Comparison of ENCODE assay signal across 2 worm cellular contexts in genomic region chrX:3343620-3344197, ce11.
TF ChIP-seq lines count a peak whose summit lies in the region.

No protein-coding gene starts in this region.

TF ChIP-seq in whole organism, L1 larva, 84 proteins besides CTCF, POLR2A, EP300 and RAD21 (continued from another document):
- TF ChIP-seq zag-1 (tag; optimal IDR thresholded peaks at IDR 0.05; lab: Kevin White, UChicago) (no peak), hlh-17 (GFP tag; optimal IDR thresholded peaks at IDR 0.05; lab: Kevin White, UChicago; ENCODE audit: borderline replicate concordance) (no peak), snu-23 (GFP tag; optimal IDR thresholded peaks at IDR 0.05; lab: Kevin White, UChicago) (peak; percentile 7), lin-14 (GFP tag; optimal IDR thresholded peaks at IDR 0.05; lab: Kevin White, UChicago) (peak; percentile 48)

TF ChIP-seq in whole organism, late embryonic, 69 proteins besides CTCF, POLR2A, EP300 and RAD21 (continued from another document):
- no peak for TF ChIP-seq mec-3 (tag; optimal IDR thresholded peaks at IDR 0.05; lab: Kevin White, UChicago; ENCODE audit: borderline replicate concordance)
- no peak for TF ChIP-seq ceh-45 (GFP tag; IDR thresholded peaks at IDR 0.05; lab: Robert Waterston, UW)
- TF ChIP-seq nhr-232 (tag; optimal IDR thresholded peaks at IDR 0.05; lab: Kevin White, UChicago) = no peak
- TF ChIP-seq nfya-1 (tag; optimal IDR thresholded peaks at IDR 0.05; lab: Kevin White, UChicago) = no peak
- TF ChIP-seq pha-2 (tag; optimal IDR thresholded peaks at IDR 0.05; lab: Kevin White, UChicago) = no peak
- TF ChIP-seq odd-2 (tag; optimal IDR thresholded peaks at IDR 0.05; lab: Kevin White, UChicago) = no peak
- no peak for TF ChIP-seq Y22D7AL.16 (tag; optimal IDR thresholded peaks at IDR 0.05; lab: Kevin White, UChicago)
- peak; percentile 17 for TF ChIP-seq rnt-1 (tag; optimal IDR thresholded peaks at IDR 0.05; lab: Kevin White, UChicago)
- TF ChIP-seq ceh-22 (tag; optimal IDR thresholded peaks at IDR 0.05; lab: Kevin White, UChicago) = no peak
- no peak for TF ChIP-seq lin-11 (tag; optimal IDR thresholded peaks at IDR 0.05; lab: Kevin White, UChicago)
- TF ChIP-seq hlh-15 (tag; optimal IDR thresholded peaks at IDR 0.05; lab: Kevin White, UChicago) = no peak
